Fruit fly (Drosophila melanogaster): ENCODE measurements around the gene SerRS.

DNA sequence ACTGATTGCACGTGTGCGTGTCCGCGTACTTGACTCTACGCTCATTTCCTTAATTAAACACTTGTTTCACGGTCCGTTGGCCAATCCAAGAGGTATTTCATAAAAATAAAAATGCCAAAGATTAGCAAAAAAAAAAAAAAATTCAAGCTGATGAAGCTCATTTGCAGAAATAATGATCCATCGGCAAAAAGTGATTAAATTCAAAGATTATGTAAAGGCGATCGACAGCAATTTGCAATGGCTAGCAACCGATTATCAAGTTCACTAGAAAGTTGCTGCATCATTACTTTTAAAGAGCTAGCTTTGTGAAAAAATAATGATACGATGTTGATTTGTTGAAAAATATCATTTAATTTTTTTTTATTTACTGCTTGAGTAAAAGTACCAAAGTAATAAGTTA lies 27.8 kb downstream of the SerRS start:
- no peak for TF ChIP-seq pan (optimal IDR thresholded peaks at IDR 0.05)
- no peak for TF ChIP-seq EcR (GFP tag; optimal IDR thresholded peaks at IDR 0.05)
- no peak for TF ChIP-seq Dll (optimal IDR thresholded peaks at IDR 0.05)
- no peak for TF ChIP-seq psq (optimal IDR thresholded peaks at IDR 0.05)
- no peak for TF ChIP-seq usp (GFP tag; optimal IDR thresholded peaks at IDR 0.05)
